Fruit fly (Drosophila melanogaster) whole organism, embryonic: Measurements from ENCODE around the gene CG32163.
A peak's percentile ranks its signal among the peaks of the same experiment; 100 is the strongest.

Experiments used
- Asciz ChIP-seq: fragments of 200-800 bp; sonication (Bioruptor generic); optimal IDR thresholded peaks from 2 replicates; lab custom pipeline; 2017; ENCODE audit warnings: missing biosample characterization, mild to moderate bottlenecking, missing genetic modification characterization, missing genetic modification reagents
- B-H1 ChIP-seq: fragments of 200-800 bp; sonication (Bioruptor generic); IDR thresholded peaks from 3 replicates; pipeline ENCODE4 v1.3.6; 2022; ENCODE audit warnings: missing biosample characterization, missing genetic modification characterization
- B-H2 ChIP-seq: fragments of 200-800 bp; sonication (Bioruptor generic); optimal IDR thresholded peaks from 2 replicates; lab custom pipeline; 2018; ENCODE audit warnings: missing biosample characterization, mild to moderate bottlenecking, missing genetic modification characterization
- CG10565 ChIP-seq: fragments of 200-800 bp; sonication (Bioruptor generic); optimal IDR thresholded peaks from 3 replicates; lab custom pipeline; 2016; ENCODE audit warnings: missing biosample characterization, mild to moderate bottlenecking, missing genetic modification characterization
- CG11723 ChIP-seq: fragments of 200-800 bp; sonication (Bioruptor generic); optimal IDR thresholded peaks from 2 replicates; lab custom pipeline; 2017; ENCODE audit warnings: missing biosample characterization, mild to moderate bottlenecking, missing genetic modification characterization
- CG12659 ChIP-seq: fragments of 200-800 bp; sonication (Bioruptor generic); optimal IDR thresholded peaks from 3 replicates; lab custom pipeline; 2017; ENCODE audit warnings: mild to moderate bottlenecking, missing biosample characterization, missing genetic modification reagents, missing genetic modification characterization
- CG13287 ChIP-seq: fragments of 200-800 bp; sonication (Bioruptor generic); IDR thresholded peaks from 2 replicates; pipeline ENCODE4 v1.3.6; 2022; ENCODE audit warnings: missing biosample characterization, missing genetic modification characterization; ENCODE audit not compliant: partially characterized antibody
- CG13424 ChIP-seq: fragments of 200-800 bp; sonication (Bioruptor generic); optimal IDR thresholded peaks from 2 replicates; lab custom pipeline; 2019; ENCODE audit warnings: missing biosample characterization, mild to moderate bottlenecking, missing genetic modification characterization, moderate library complexity
- CG13624 ChIP-seq: fragments of 200-800 bp; sonication (Bioruptor generic); optimal IDR thresholded peaks from 2 replicates; lab custom pipeline; 2016; ENCODE audit warnings: missing biosample characterization, missing genetic modification characterization
- CG15601 ChIP-seq: fragments of 200-800 bp; sonication (Bioruptor generic); optimal IDR thresholded peaks from 3 replicates; lab custom pipeline; 2019; ENCODE audit warnings: missing biosample characterization, mild to moderate bottlenecking, missing genetic modification characterization, moderate library complexity
- CG1603 ChIP-seq: fragments of 200-800 bp; sonication (Bioruptor generic); optimal IDR thresholded peaks from 2 replicates; lab custom pipeline; 2019; ENCODE audit warnings: missing biosample characterization, mild to moderate bottlenecking, missing genetic modification characterization, moderate library complexity
- CG17359 ChIP-seq: fragments of 200-800 bp; sonication (Bioruptor generic); optimal IDR thresholded peaks from 3 replicates; lab custom pipeline; 2018; ENCODE audit warnings: missing biosample characterization, mild to moderate bottlenecking, missing genetic modification characterization, moderate library complexity
- CG2202 ChIP-seq: fragments of 200-800 bp; sonication (Bioruptor generic); optimal IDR thresholded peaks from 2 replicates; lab custom pipeline; 2018; ENCODE audit warnings: missing biosample characterization, mild to moderate bottlenecking, missing genetic modification characterization
- CG2678 ChIP-seq: fragments of 200-800 bp; sonication (Bioruptor generic); optimal IDR thresholded peaks from 3 replicates; lab custom pipeline; 2019; ENCODE audit warnings: missing biosample characterization, mild to moderate bottlenecking, missing genetic modification characterization, moderate library complexity
- CG30020 ChIP-seq: fragments of 200-800 bp; optimal IDR thresholded peaks from 2 replicates; lab custom pipeline; 2019; ENCODE audit warnings: missing biosample characterization, mild to moderate bottlenecking, missing genetic modification characterization, moderate library complexity
- CG32767 ChIP-seq: fragments of 200-800 bp; sonication (Bioruptor generic); IDR thresholded peaks from 2 replicates; pipeline ENCODE4 v1.3.6; 2022; ENCODE audit warnings: missing biosample characterization, missing genetic modification characterization
- CG34422 ChIP-seq: fragments of 200-800 bp; sonication (Bioruptor generic); IDR thresholded peaks from 3 replicates; pipeline ENCODE4 v1.3.6; 2022; ENCODE audit warnings: missing biosample characterization, missing genetic modification characterization
- CG8388 ChIP-seq: fragments of 200-800 bp; sonication (Bioruptor generic); optimal IDR thresholded peaks from 2 replicates; lab custom pipeline; 2019; ENCODE audit warnings: missing biosample characterization, mild to moderate bottlenecking, missing genetic modification characterization, moderate library complexity
- CG9797 ChIP-seq: fragments of 200-800 bp; sonication (Bioruptor generic); optimal IDR thresholded peaks from 3 replicates; lab custom pipeline; 2018; ENCODE audit warnings: missing biosample characterization, mild to moderate bottlenecking, missing genetic modification characterization
- D19A ChIP-seq: fragments of 200-800 bp; optimal IDR thresholded peaks from 3 replicates; lab custom pipeline; 2019; ENCODE audit warnings: missing biosample characterization, mild to moderate bottlenecking, missing genetic modification characterization, moderate library complexity
- Dll ChIP-seq: fragments of 200-800 bp; sonication (Bioruptor generic); IDR thresholded peaks from 4 replicates; pipeline ENCODE4 v1.3.6; 2022; ENCODE audit warnings: missing biosample characterization, missing genetic modification characterization; ENCODE audit not compliant: partially characterized antibody
- Doc3 ChIP-seq: fragments of 200-800 bp; sonication (Bioruptor generic); IDR thresholded peaks from 3 replicates; pipeline ENCODE4 v1.3.6; 2022; ENCODE audit warnings: missing biosample characterization, missing genetic modification characterization; ENCODE audit not compliant: partially characterized antibody
- Dref ChIP-seq: fragments of 200-800 bp; sonication (Bioruptor generic); IDR thresholded peaks from 2 replicates; pipeline ENCODE4 v1.3.6; 2022; ENCODE audit warnings: missing biosample characterization, missing genetic modification characterization
- Elba2 ChIP-seq: fragments of 200-800 bp; sonication (Bioruptor generic); optimal IDR thresholded peaks from 3 replicates; lab custom pipeline; 2016; ENCODE audit warnings: missing biosample characterization, missing genetic modification characterization
- Hmr ChIP-seq: fragments of 200-800 bp; sonication (Bioruptor generic); optimal IDR thresholded peaks from 3 replicates; lab custom pipeline; 2017; ENCODE audit warnings: mild to moderate bottlenecking, missing biosample characterization, missing genetic modification reagents, missing genetic modification characterization
- Hsf ChIP-seq: fragments of 200-800 bp; sonication (Bioruptor generic); optimal IDR thresholded peaks from 3 replicates; lab custom pipeline; 2016; ENCODE audit warnings: missing biosample characterization, missing genetic modification characterization
- MBD-R2 ChIP-seq: fragments of 200-800 bp; sonication (Bioruptor generic); IDR thresholded peaks from 2 replicates; pipeline ENCODE4 v1.3.6; 2022; ENCODE audit warnings: missing biosample characterization, missing genetic modification characterization
- Mrtf ChIP-seq: fragments of 200-800 bp; sonication (Bioruptor generic); IDR thresholded peaks from 3 replicates; pipeline ENCODE4 v1.3.6; 2022; ENCODE audit warnings: missing biosample characterization, missing genetic modification characterization
- NC2β ChIP-seq: fragments of 200-800 bp; sonication (Bioruptor generic); optimal IDR thresholded peaks from 2 replicates; lab custom pipeline; 2016; ENCODE audit warnings: missing biosample characterization, missing genetic modification characterization
- NfI ChIP-seq: fragments of 200-800 bp; sonication (Bioruptor generic); optimal IDR thresholded peaks from 3 replicates; lab custom pipeline; 2018; ENCODE audit warnings: missing biosample characterization, mild to moderate bottlenecking, missing genetic modification characterization, moderate library complexity
- Rx ChIP-seq: fragments of 200-800 bp; sonication (Bioruptor generic); IDR thresholded peaks from 2 replicates; pipeline ENCODE4 v1.3.6; 2022; ENCODE audit warnings: missing biosample characterization, missing genetic modification characterization
- Scr ChIP-seq: fragments of 200-800 bp; sonication (Bioruptor generic); IDR thresholded peaks from 2 replicates; pipeline ENCODE4 v1.3.6; 2022; ENCODE audit warnings: missing biosample characterization, missing genetic modification characterization; ENCODE audit not compliant: partially characterized antibody
- YL-1 ChIP-seq: fragments of 200-800 bp; sonication (Bioruptor generic); optimal IDR thresholded peaks from 3 replicates; lab custom pipeline; 2017; ENCODE audit warnings: missing biosample characterization, mild to moderate bottlenecking, missing genetic modification characterization
- al ChIP-seq: fragments of 200-800 bp; sonication (Bioruptor generic); IDR thresholded peaks from 2 replicates; pipeline ENCODE4 v1.3.6; 2022; ENCODE audit warnings: missing biosample characterization, missing genetic modification characterization
- bbx ChIP-seq: fragments of 200-800 bp; sonication (Bioruptor generic); IDR thresholded peaks from 2 replicates; pipeline ENCODE4 v1.3.6; 2022; ENCODE audit warnings: missing biosample characterization, missing genetic modification characterization; ENCODE audit not compliant: partially characterized antibody
- bcd ChIP-seq: fragments of 200-800 bp; sonication (Bioruptor generic); optimal IDR thresholded peaks from 2 replicates; lab custom pipeline; 2017; ENCODE audit warnings: missing biosample characterization, mild to moderate bottlenecking, missing genetic modification characterization
- ci ChIP-seq: fragments of 200-800 bp; sonication (Bioruptor generic); IDR thresholded peaks from 3 replicates; pipeline ENCODE4 v1.3.6; 2022; ENCODE audit warnings: missing biosample characterization, missing genetic modification characterization
- cwo ChIP-seq: fragments of 200-800 bp; sonication (Bioruptor generic); optimal IDR thresholded peaks from 3 replicates; lab custom pipeline; 2017; ENCODE audit warnings: missing biosample characterization, missing genetic modification characterization, mild to moderate bottlenecking, moderate library complexity, missing genetic modification reagents
- disco-r ChIP-seq: fragments of 200-800 bp; sonication (Bioruptor generic); optimal IDR thresholded peaks from 2 replicates; lab custom pipeline; 2016; ENCODE audit warnings: missing biosample characterization, missing genetic modification characterization
- exex ChIP-seq: fragments of 200-800 bp; sonication (Bioruptor generic); optimal IDR thresholded peaks from 4 replicates; lab custom pipeline; 2018; ENCODE audit warnings: missing biosample characterization, mild to moderate bottlenecking, missing genetic modification characterization, moderate library complexity
- fd102C ChIP-seq: fragments of 200-800 bp; sonication (Bioruptor generic); optimal IDR thresholded peaks from 2 replicates; lab custom pipeline; 2018; ENCODE audit warnings: missing biosample characterization, mild to moderate bottlenecking, missing genetic modification characterization, moderate library complexity
- h ChIP-seq: fragments of >200 bp; optimal IDR thresholded peaks from 2 replicates; lab custom pipeline; 2017
- nerfin-1 ChIP-seq: fragments of 200-800 bp; sonication (Bioruptor generic); optimal IDR thresholded peaks from 3 replicates; lab custom pipeline; 2019; ENCODE audit warnings: missing biosample characterization, mild to moderate bottlenecking, missing genetic modification characterization, moderate library complexity
- pnt ChIP-seq: fragments of 200-800 bp; sonication (Bioruptor generic); optimal IDR thresholded peaks from 3 replicates; lab custom pipeline; 2016; ENCODE audit warnings: missing biosample characterization, missing genetic modification characterization
- sens ChIP-seq: fragments of 200-800 bp; sonication (Bioruptor generic); peaks from one replicate; lab custom pipeline; 2016; ENCODE audit warnings: missing biosample characterization, missing genetic modification characterization
- tll ChIP-seq, 2 experiments: fragments of 200-800 bp in 1 of 2; fragments of >200 bp in 1 of 2; sonication (Bioruptor generic) in 1 of 2; optimal IDR thresholded peaks; 2 replicates each; lab custom pipeline; 2017 to 2019; ENCODE audit warnings: missing biosample characterization in 2 of 2, missing genetic modification characterization in 2 of 2, mild to moderate bottlenecking in 1 of 2, moderate library complexity in 1 of 2
- tna ChIP-seq: fragments of 200-800 bp; sonication (Bioruptor generic); IDR thresholded peaks from 2 replicates; pipeline ENCODE4 v1.3.6; 2022; ENCODE audit warnings: missing biosample characterization, missing genetic modification characterization; ENCODE audit not compliant: partially characterized antibody
- unpg ChIP-seq: fragments of 200-800 bp; sonication (Bioruptor generic); optimal IDR thresholded peaks from 3 replicates; lab custom pipeline; 2018; ENCODE audit warnings: missing biosample characterization, mild to moderate bottlenecking, missing genetic modification characterization, moderate library complexity
- wek ChIP-seq: fragments of 200-800 bp; sonication (Bioruptor generic); optimal IDR thresholded peaks from 3 replicates; lab custom pipeline; 2018; ENCODE audit warnings: missing biosample characterization, mild to moderate bottlenecking, missing genetic modification characterization, moderate library complexity

CG32163 gene

dm6 chr3L:16574307-16574946, 12.5 kb upstream of the CG32163 start, which contains the start of gene mbf1 (continued):
- 0 out of 2 replicates have a peak, but pooled peaks have one; percentile 32 for TF ChIP-seq tna
- TF ChIP-seq CG8388 (GFP tag; lab: Kevin White, UChicago) = no peak
- peak; percentile 14 for TF ChIP-seq bbx (GFP tag; lab: Robert Waterston, UW)
- TF ChIP-seq CG32767 (GFP tag; lab: Robert Waterston, UW) = no peak
- no peak for TF ChIP-seq Mrtf (GFP tag; lab: Robert Waterston, UW)
- peak; percentile 24 for TF ChIP-seq B-H2
- no peak for TF ChIP-seq disco-r (GFP tag; lab: Kevin White, UChicago)
- TF ChIP-seq CG1603 (tag; lab: Kevin White, UChicago) = peak; percentile 67
- TF ChIP-seq Scr (GFP tag; lab: Robert Waterston, UW) = peak; percentile 66
- no peak for TF ChIP-seq CG10565 (GFP tag; lab: Kevin White, UChicago)
- TF ChIP-seq Elba2 (GFP tag; lab: Kevin White, UChicago) = peak; percentile 3
- peak; percentile 92 for TF ChIP-seq nerfin-1 (tag; lab: Kevin White, UChicago)
- peak in 1 of 2 experiments; percentile 16 for TF ChIP-seq tll (GFP tag; optimal IDR thresholded peaks at IDR 0.05; lab: Kevin White, UChicago)
- peak; percentile 87 for TF ChIP-seq CG9797
- no peak for TF ChIP-seq CG17359 (tag; lab: Kevin White, UChicago)
- peak; percentile 27; the same call in 1 of the 3 replicates for TF ChIP-seq CG34422
- TF ChIP-seq CG2678 = peak; percentile 19
- peak; percentile 75 for TF ChIP-seq CG13287 (GFP tag; lab: Robert Waterston, UW)
- TF ChIP-seq bcd (GFP tag; lab: Kevin White, UChicago) = peak; percentile 29
- TF ChIP-seq YL-1 (GFP tag; lab: Kevin White, UChicago) = peak; percentile 91
- TF ChIP-seq Dll (GFP tag; lab: Robert Waterston, UW) = peak; percentile 78
- TF ChIP-seq h = no peak
- no peak for TF ChIP-seq Asciz (GFP tag; lab: Kevin White, UChicago)
- no peak for TF ChIP-seq Rx (GFP tag; lab: Robert Waterston, UW)
- TF ChIP-seq exex (tag; lab: Kevin White, UChicago) = peak; percentile 2
- TF ChIP-seq ci (GFP tag; lab: Robert Waterston, UW) = no peak
- TF ChIP-seq wek (GFP tag; lab: Kevin White, UChicago) = peak; percentile 12
- peak; percentile 11 for TF ChIP-seq Hmr (GFP tag; lab: Kevin White, UChicago)
- peak; percentile 80 for TF ChIP-seq CG12659 (GFP tag; lab: Kevin White, UChicago)
- peak; percentile 22 for TF ChIP-seq pnt (GFP tag; lab: Kevin White, UChicago)
- TF ChIP-seq Dref (GFP tag; lab: Robert Waterston, UW) = peak; percentile 67
- peak; percentile 36 for TF ChIP-seq CG30020 (tag; lab: Kevin White, UChicago)
- peak; percentile 29; the same call in 1 of the 3 replicates for TF ChIP-seq Doc3 (GFP tag; lab: Robert Waterston, UW)
- peak; percentile 43 for TF ChIP-seq Hsf (GFP tag; lab: Kevin White, UChicago)
- peak; percentile 21 for TF ChIP-seq CG15601 (tag; lab: Kevin White, UChicago)
- TF ChIP-seq D19A (tag; lab: Kevin White, UChicago) = no peak
- no peak for TF ChIP-seq al (GFP tag; lab: Robert Waterston, UW)
- TF ChIP-seq CG13424 (tag; lab: Kevin White, UChicago) = peak; percentile 18
- peak; percentile 9 for TF ChIP-seq NC2β (GFP tag; lab: Kevin White, UChicago)
- TF ChIP-seq unpg (GFP tag; lab: Kevin White, UChicago) = peak; percentile 14
- TF ChIP-seq fd102C (GFP tag; lab: Kevin White, UChicago) = no peak
- TF ChIP-seq B-H1 (GFP tag; lab: Robert Waterston, UW) = no peak
- peak; percentile 59 for TF ChIP-seq MBD-R2 (GFP tag; lab: Robert Waterston, UW)
- TF ChIP-seq CG11723 = no peak
- TF ChIP-seq sens (GFP tag; lab: Kevin White, UChicago) = peak; percentile 89
- no peak for TF ChIP-seq cwo (GFP tag; lab: Kevin White, UChicago)
- peak; percentile 2 for TF ChIP-seq CG2202 (tag; lab: Kevin White, UChicago)
- peak; percentile 23 for TF ChIP-seq CG13624
- no peak for TF ChIP-seq NfI (GFP tag; lab: Kevin White, UChicago)
